Fruit fly (Drosophila melanogaster) whole organism, adult: Measurements from ENCODE around the gene Cisd2.

Source experiments
- Hr96 ChIP-seq: fragments of 200-800 bp; sonication (Bioruptor generic); optimal IDR thresholded peaks from 2 replicates; lab custom pipeline; 2016; ENCODE audit warnings: missing biosample characterization, missing genetic modification characterization
- toe ChIP-seq: fragments of 200-800 bp; sonication (Bioruptor generic); optimal IDR thresholded peaks from 2 replicates; lab custom pipeline; 2016; ENCODE audit warnings: missing biosample characterization, missing genetic modification characterization

dm6 chr3R:29213416-29213815, 9.8 kb downstream of the Cisd2 start:
- TF ChIP-seq toe (GFP tag; lab: Kevin White, UChicago) (no peak), Hr96 (GFP tag; lab: Kevin White, UChicago) (no peak)
